Fruit fly (Drosophila melanogaster) whole organism, wandering third instar larva: ENCODE results near the gene csw.

ENCODE experiments used
- Abd-B ChIP-seq: fragments of >200 bp; optimal IDR thresholded peaks from 2 replicates; lab custom pipeline; 2017; ENCODE audit warnings: missing biosample characterization, missing genetic modification characterization
- Dfd ChIP-seq: fragments of >200 bp; optimal IDR thresholded peaks from 2 replicates; lab custom pipeline; 2017; ENCODE audit warnings: missing biosample characterization, missing genetic modification characterization
- GATAd ChIP-seq: sonication (Bioruptor generic); optimal IDR thresholded peaks from 2 replicates; lab custom pipeline; 2016; ENCODE audit warnings: missing biosample characterization, missing genetic modification characterization
- Hr83 ChIP-seq: fragments of 200-300 bp; sonication (Bioruptor generic); optimal IDR thresholded peaks from 2 replicates; lab custom pipeline; 2016; ENCODE audit warnings: missing biosample characterization, mild to moderate bottlenecking, missing genetic modification characterization, moderate library complexity; ENCODE audit not compliant: poor library complexity, severe bottlenecking
- Vsx2 ChIP-seq: fragments of 200-300, 225-300 bp; sonication (Bioruptor generic); optimal IDR thresholded peaks from 2 replicates; lab custom pipeline; 2018; ENCODE audit warnings: missing biosample characterization, missing genetic modification characterization; ENCODE audit not compliant: partially characterized antibody
- psq ChIP-seq: fragments of 200-800 bp; sonication (Bioruptor generic); optimal IDR thresholded peaks from 3 replicates; lab custom pipeline; 2017; ENCODE audit warnings: missing biosample characterization, mild to moderate bottlenecking, missing genetic modification characterization, moderate library complexity

- no peak for TF ChIP-seq Hr83 (GFP tag; lab: Kevin White, UChicago)
- TF ChIP-seq Abd-B = no peak
- no peak for TF ChIP-seq GATAd
- TF ChIP-seq Vsx2 (GFP tag; lab: Kevin White, UChicago) = no peak
- no peak for TF ChIP-seq Dfd (GFP tag; lab: Kevin White, UChicago)
- TF ChIP-seq psq (GFP tag; lab: Kevin White, UChicago) = no peak
Measured at dm6 chrX:2138417-2138816, 44.4 kb downstream of the csw start.
